Worm (Caenorhabditis elegans) whole organism, mixed stage, embryonic: Measurements from ENCODE around the gene clc-1.

Experiments used
- lin-13 ChIP-seq: fragments of 150-350 bp; optimal IDR thresholded peaks from 2 replicates; lab custom pipeline; 2014; ENCODE audit warnings: missing biosample characterization, missing genetic modification characterization
- mls-2 ChIP-seq: sonication (generic microtip); optimal IDR thresholded peaks from 2 replicates; lab custom pipeline; 2016; ENCODE audit warnings: mild to moderate bottlenecking, missing genetic modification characterization, moderate library complexity, missing compliant biosample characterization
- nhr-237 ChIP-seq: fragments of 150-350 bp; optimal IDR thresholded peaks from 2 replicates; lab custom pipeline; 2014; ENCODE audit warnings: missing biosample characterization, missing genetic modification characterization
- unc-62 ChIP-seq: fragments of 150-350 bp; optimal IDR thresholded peaks from 2 replicates; lab custom pipeline; 2014; ENCODE audit warnings: missing biosample characterization, missing genetic modification reagents, missing genetic modification characterization
- zip-8 ChIP-seq: fragments of 150-350 bp; optimal IDR thresholded peaks from 2 replicates; lab custom pipeline; 2014; ENCODE audit warnings: missing biosample characterization, missing genetic modification characterization

DNA sequence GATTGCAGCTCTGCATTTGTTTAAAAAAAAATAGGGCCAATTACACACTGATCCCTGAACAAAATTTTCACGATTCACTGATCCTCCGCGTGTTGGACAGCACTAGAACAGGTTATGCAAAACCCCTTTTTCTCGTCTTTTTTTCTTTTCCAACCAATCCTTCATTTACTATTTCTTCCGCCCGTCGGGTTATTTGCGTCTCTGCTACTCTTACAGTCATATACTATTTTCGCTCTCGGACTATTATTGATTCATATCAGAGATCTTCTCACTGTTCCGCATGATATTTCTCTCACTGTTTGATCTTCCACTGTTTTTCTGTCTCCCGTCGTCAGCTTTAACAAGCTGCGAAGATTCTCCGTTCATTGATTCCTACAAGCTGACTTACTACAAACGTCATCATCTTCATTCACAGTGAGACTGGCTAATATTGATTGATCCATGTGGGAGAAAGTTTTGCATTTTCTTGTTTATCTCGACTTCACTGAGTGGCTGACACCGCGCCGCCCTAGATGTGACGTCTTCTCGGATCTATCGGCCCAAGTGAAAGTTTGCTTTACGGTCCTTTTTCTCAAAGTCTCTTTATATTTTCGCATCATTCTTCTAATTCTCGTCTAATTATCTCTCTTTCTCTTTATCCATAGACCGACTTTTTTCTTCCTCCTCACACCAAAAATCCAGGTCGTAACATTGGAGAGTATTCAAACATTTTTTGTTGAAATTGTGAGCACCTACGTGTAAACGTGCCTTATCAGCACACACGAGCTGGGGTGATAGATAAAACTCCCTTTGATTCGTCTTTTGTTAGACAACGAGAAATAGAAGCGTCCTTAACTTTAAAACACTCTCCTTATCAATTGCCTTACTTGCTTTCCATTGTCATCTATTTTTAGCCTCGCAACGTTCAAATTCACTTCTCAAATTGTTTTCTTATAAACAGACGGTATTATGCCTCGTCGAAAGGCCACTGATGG is 10.8 kb upstream of the clc-1 start:
- no peak for TF ChIP-seq mls-2
- TF ChIP-seq lin-13 (tag; lab: Kevin White, UChicago) = no peak
- no peak for TF ChIP-seq unc-62 (GFP tag; lab: Kevin White, UChicago)
- no peak for TF ChIP-seq nhr-237 (tag; lab: Kevin White, UChicago)
- TF ChIP-seq zip-8 = no peak
